Worm (Caenorhabditis elegans) whole organism, L1 larva: ENCODE results near the gene dyf-3.
A peak's percentile ranks its signal among the peaks of the same experiment; 100 is the strongest.
"Not testable (repeated sequence)": the region's sequence is repeated elsewhere in the genome, so short reads cannot be mapped to it uniquely, and the experiment has no call there.

Experiments
- C34B4.2 ChIP-seq: sonication (generic microtip); optimal IDR thresholded peaks from 2 replicates; lab custom pipeline; 2017; ENCODE audit warnings: mild to moderate bottlenecking, missing genetic modification characterization, missing compliant biosample characterization
- aha-1 ChIP-seq: fragments of 150-350 bp; optimal IDR thresholded peaks from 2 replicates; lab custom pipeline; 2014; ENCODE audit warnings: missing biosample characterization, missing genetic modification characterization
- aly-2 ChIP-seq: fragments of 150-350 bp; optimal IDR thresholded peaks from 2 replicates; lab custom pipeline; 2014; ENCODE audit warnings: missing biosample characterization, missing genetic modification characterization
- ama-1 ChIP-seq: fragments of 150-350 bp; optimal IDR thresholded peaks from 2 replicates; lab custom pipeline; 2014
- blmp-1 ChIP-seq: fragments of 150-350 bp; optimal IDR thresholded peaks from 2 replicates; lab custom pipeline; 2014; ENCODE audit warnings: missing biosample characterization, missing genetic modification characterization
- ceh-8 ChIP-seq: fragments of 200-800 bp; sonication (Bioruptor generic); optimal IDR thresholded peaks from 2 replicates; lab custom pipeline; 2018; ENCODE audit warnings: mild to moderate bottlenecking, missing genetic modification characterization, moderate library complexity, missing compliant biosample characterization
- ceh-82 ChIP-seq, 3 experiments: fragments of 150-350 bp in 1 of 3; sonication (generic microtip) in 2 of 3; optimal IDR thresholded peaks; 2 replicates each; lab custom pipeline; 2014 to 2017; ENCODE audit warnings: missing biosample characterization in 3 of 3, missing genetic modification characterization in 3 of 3
- ceh-88 ChIP-seq: fragments of 200-800 bp; sonication (Bioruptor generic); IDR thresholded peaks from 2 replicates; pipeline ENCODE4 v1.3.6; 2022; ENCODE audit warnings: missing genetic modification characterization, missing compliant biosample characterization
- ceh-90 ChIP-seq: sonication (generic microtip); optimal IDR thresholded peaks from 2 replicates; lab custom pipeline; 2016; ENCODE audit warnings: missing genetic modification characterization, missing compliant biosample characterization
- dpl-1 ChIP-seq, 3 experiments: fragments of 150-350 bp in 2 of 3; sonication (generic microtip) in 1 of 3; optimal IDR thresholded peaks; 2 replicates each; lab custom pipeline; 2014 to 2017; ENCODE audit warnings: missing biosample characterization in 3 of 3, missing genetic modification characterization in 3 of 3, missing genetic modification reagents in 3 of 3
- dsc-1 ChIP-seq: sonication (generic microtip); optimal IDR thresholded peaks from 2 replicates; lab custom pipeline; 2016; ENCODE audit warnings: mild to moderate bottlenecking, missing genetic modification characterization, missing compliant biosample characterization
- efl-1 ChIP-seq, 4 experiments: fragments of 150-350 bp; optimal IDR thresholded peaks in 3 of 4; peaks in 1 of 4; 1 replicate in 1 of 4; 2 replicates in 3 of 4; lab custom pipeline; 2014; ENCODE audit warnings: missing biosample characterization in 2 of 4, missing genetic modification characterization in 2 of 4, missing genetic modification reagents in 2 of 4
- efl-3 ChIP-seq: fragments of 200-800 bp; sonication (Bioruptor generic); optimal IDR thresholded peaks from 2 replicates; lab custom pipeline; 2018; ENCODE audit warnings: mild to moderate bottlenecking, missing genetic modification characterization, missing compliant biosample characterization
- elt-2 ChIP-seq: sonication (generic microtip); optimal IDR thresholded peaks from 2 replicates; lab custom pipeline; 2016; ENCODE audit warnings: missing genetic modification characterization, mild to moderate bottlenecking, inconsistent platforms, missing compliant biosample characterization, missing genetic modification reagents
- elt-3 ChIP-seq, 6 experiments: fragments of 150-350 bp in 1 of 6; sonication (generic microtip); optimal IDR thresholded peaks; 2 replicates each; lab custom pipeline; 2017 to 2018; ENCODE audit warnings: missing biosample characterization in 6 of 6, missing genetic modification characterization in 6 of 6, inconsistent platforms in 1 of 6
- ets-5 ChIP-seq: fragments of 200-800 bp; sonication (Bioruptor generic); IDR thresholded peaks from 2 replicates; pipeline ENCODE4 v1.3.6; 2022; ENCODE audit warnings: missing genetic modification characterization, missing compliant biosample characterization
- fkh-10 ChIP-seq: sonication (generic microtip); optimal IDR thresholded peaks from 2 replicates; lab custom pipeline; 2017; ENCODE audit warnings: missing biosample characterization, missing genetic modification reagents, missing genetic modification characterization
- fkh-8 ChIP-seq: sonication (generic microtip); optimal IDR thresholded peaks from 2 replicates; lab custom pipeline; 2016; ENCODE audit warnings: mild to moderate bottlenecking, missing genetic modification characterization, missing compliant biosample characterization
- irx-1 ChIP-seq: sonication (generic microtip); optimal IDR thresholded peaks from 2 replicates; lab custom pipeline; 2016; ENCODE audit warnings: missing genetic modification characterization, missing compliant biosample characterization
- isw-1 ChIP-seq: fragments of 200-800 bp; sonication (Bioruptor generic); IDR thresholded peaks from 2 replicates; pipeline ENCODE4 v1.3.6; 2022; ENCODE audit warnings: missing genetic modification characterization, missing compliant biosample characterization
- lin-14 ChIP-seq: fragments of 200-800 bp; sonication (Bioruptor generic); optimal IDR thresholded peaks from 2 replicates; lab custom pipeline; 2018; ENCODE audit warnings: mild to moderate bottlenecking, missing genetic modification characterization, moderate library complexity, missing compliant biosample characterization
- lin-15B ChIP-seq: fragments of 150-350 bp; sonication (generic microtip); optimal IDR thresholded peaks from 3 replicates; lab custom pipeline; 2014; ENCODE audit warnings: missing biosample characterization, missing genetic modification characterization
- lir-3 ChIP-seq: sonication (generic microtip); optimal IDR thresholded peaks from 2 replicates; lab custom pipeline; 2016; ENCODE audit warnings: mild to moderate bottlenecking, missing genetic modification characterization, moderate library complexity, missing compliant biosample characterization; ENCODE audit not compliant: poor library complexity
- mep-1 ChIP-seq: fragments of 150-350 bp; optimal IDR thresholded peaks from 2 replicates; lab custom pipeline; 2014; ENCODE audit warnings: missing biosample characterization, missing genetic modification characterization
- nhr-12 ChIP-seq: sonication (generic microtip); optimal IDR thresholded peaks from 2 replicates; lab custom pipeline; 2017; ENCODE audit warnings: missing biosample characterization, missing genetic modification characterization
- nhr-20 ChIP-seq: sonication (generic microtip); optimal IDR thresholded peaks from 2 replicates; lab custom pipeline; 2016; ENCODE audit warnings: mild to moderate bottlenecking, missing genetic modification characterization, missing compliant biosample characterization
- nhr-237 ChIP-seq: fragments of 150-350 bp; optimal IDR thresholded peaks from 2 replicates; lab custom pipeline; 2014; ENCODE audit warnings: missing biosample characterization, missing genetic modification characterization
- nhr-77 ChIP-seq: fragments of 150-350 bp; optimal IDR thresholded peaks from 2 replicates; lab custom pipeline; 2014; ENCODE audit warnings: missing biosample characterization, missing genetic modification characterization
- nhr-84 ChIP-seq: sonication (generic microtip); optimal IDR thresholded peaks from 2 replicates; lab custom pipeline; 2017; ENCODE audit warnings: missing biosample characterization, missing genetic modification characterization
- nhr-90 ChIP-seq: sonication (generic microtip); optimal IDR thresholded peaks from 2 replicates; lab custom pipeline; 2016; ENCODE audit warnings: mild to moderate bottlenecking, missing genetic modification characterization, missing compliant biosample characterization; ENCODE audit not compliant: poor library complexity
- pax-3 ChIP-seq: fragments of 200-800 bp; sonication (Bioruptor generic); optimal IDR thresholded peaks from 2 replicates; lab custom pipeline; 2018; ENCODE audit warnings: mild to moderate bottlenecking, missing genetic modification characterization, moderate library complexity, missing compliant biosample characterization
- pqm-1 ChIP-seq: sonication (generic microtip); optimal IDR thresholded peaks from 3 replicates; lab custom pipeline; 2017; ENCODE audit warnings: missing biosample characterization, missing genetic modification characterization
- rnt-1 ChIP-seq: sonication (generic microtip); optimal IDR thresholded peaks from 2 replicates; lab custom pipeline; 2016; ENCODE audit warnings: mild to moderate bottlenecking, missing genetic modification characterization, moderate library complexity, missing compliant biosample characterization
- skn-1 ChIP-seq: fragments of 150-350 bp; optimal IDR thresholded peaks from 2 replicates; lab custom pipeline; 2014; ENCODE audit warnings: missing biosample characterization, missing genetic modification characterization
- snpc-4 ChIP-seq: fragments of 150-350 bp; optimal IDR thresholded peaks from 2 replicates; lab custom pipeline; 2014; ENCODE audit warnings: missing biosample characterization, missing genetic modification characterization
- sptf-1 ChIP-seq: fragments of 150-350 bp; optimal IDR thresholded peaks from 2 replicates; lab custom pipeline; 2014; ENCODE audit warnings: missing biosample characterization, missing genetic modification characterization
- sup-37 ChIP-seq: fragments of 200-800 bp; sonication (Bioruptor generic); optimal IDR thresholded peaks from 2 replicates; lab custom pipeline; 2018; ENCODE audit warnings: mild to moderate bottlenecking, missing genetic modification characterization, missing compliant biosample characterization
- swsn-7 ChIP-seq: sonication (generic microtip); optimal IDR thresholded peaks from 2 replicates; lab custom pipeline; 2016; ENCODE audit warnings: missing genetic modification characterization, missing compliant biosample characterization
- tlp-1 ChIP-seq: fragments of 150-350 bp; optimal IDR thresholded peaks from 2 replicates; lab custom pipeline; 2014; ENCODE audit warnings: missing biosample characterization, missing genetic modification characterization
- unc-62 ChIP-seq: fragments of 150-350 bp; optimal IDR thresholded peaks from 2 replicates; lab custom pipeline; 2014; ENCODE audit warnings: missing biosample characterization, missing genetic modification reagents, missing genetic modification characterization
- unc-86 ChIP-seq: sonication (generic microtip); optimal IDR thresholded peaks from 2 replicates; lab custom pipeline; 2016; ENCODE audit warnings: missing genetic modification characterization, missing compliant biosample characterization
- xbp-1 ChIP-seq: sonication (generic microtip); optimal IDR thresholded peaks from 2 replicates; lab custom pipeline; 2016; ENCODE audit warnings: missing genetic modification characterization, missing compliant biosample characterization
- zag-1 ChIP-seq: fragments of 150-350 bp; optimal IDR thresholded peaks from 2 replicates; lab custom pipeline; 2014; ENCODE audit warnings: missing biosample characterization, missing genetic modification characterization
- zip-4 ChIP-seq: fragments of 200-800 bp; sonication (Bioruptor generic); optimal IDR thresholded peaks from 2 replicates; lab custom pipeline; 2018; ENCODE audit warnings: mild to moderate bottlenecking, missing genetic modification characterization, moderate library complexity, missing compliant biosample characterization

Gene dyf-3

ce11 chrIV:3389999-3390398 lies 9.0 kb downstream of the dyf-3 start, which contains the start of gene B0546.5:
TSS of gene B0546.5 (minus strand) at chrIV:3390099.
- not testable (repeated sequence) for TF ChIP-seq ets-5 (GFP tag; lab: Robert Waterston, UW); rnt-1 (tag; lab: Kevin White, UChicago); elt-3 (tag; optimal IDR thresholded peaks at IDR 0.05; lab: Kevin White, UChicago)
- TF ChIP-seq, all 84 proteins: peak for 0; not testable (repeated sequence) for 84

ce11 chrIV:3386504-3387290 lies 12.3 kb downstream of the dyf-3 start:
- TF ChIP-seq efl-1 (optimal IDR thresholded peaks at IDR 0.05; lab: Kevin White, UChicago) (no peak), efl-1 (GFP tag; optimal IDR thresholded peaks at IDR 0.05 in 1 of 2; lab: Kevin White, UChicago) (no peak), nhr-90 (tag; lab: Kevin White, UChicago) (peak; percentile 28), ama-1 (lab: Kevin White, UChicago) (peak; percentile 18)
- TF ChIP-seq, all 84 proteins: peak for 2

- no peak for TF ChIP-seq tlp-1 (tag; lab: Kevin White, UChicago)
- TF ChIP-seq nhr-237 (tag; lab: Kevin White, UChicago) = no peak
- peak; percentile 65 for TF ChIP-seq swsn-7 (tag; lab: Kevin White, UChicago)
- TF ChIP-seq lin-14 (GFP tag; lab: Kevin White, UChicago) = peak; percentile 60
- TF ChIP-seq efl-3 (GFP tag; lab: Kevin White, UChicago) = no peak
- TF ChIP-seq skn-1 (tag; lab: Kevin White, UChicago) = peak; percentile 57
- TF ChIP-seq snpc-4 (tag; lab: Kevin White, UChicago) = peak; percentile 26
- peak; percentile 49 for TF ChIP-seq mep-1 (tag; lab: Kevin White, UChicago)
- peak; percentile 14 for TF ChIP-seq elt-2 (tag; lab: Kevin White, UChicago)
- TF ChIP-seq fkh-8 (tag; lab: Kevin White, UChicago) = peak; percentile 59
- peak; percentile 45 for TF ChIP-seq nhr-77 (tag; lab: Kevin White, UChicago)
- peak; percentile 12 for TF ChIP-seq pax-3 (tag; lab: Kevin White, UChicago)
- peak; percentile 66 for TF ChIP-seq nhr-20
- peak; percentile 20 for TF ChIP-seq aly-2 (tag; lab: Kevin White, UChicago)
- TF ChIP-seq unc-62 = no peak
- TF ChIP-seq pqm-1 = no peak
- peak; percentile 60 for TF ChIP-seq unc-86 (tag; lab: Kevin White, UChicago)
- peak; percentile 65 for TF ChIP-seq xbp-1 (tag; lab: Kevin White, UChicago)
- TF ChIP-seq ceh-8 (GFP tag; lab: Kevin White, UChicago) = peak; percentile 48
- no peak for TF ChIP-seq irx-1 (tag; lab: Kevin White, UChicago)
- no peak for TF ChIP-seq nhr-12 (tag; lab: Kevin White, UChicago)
- peak; percentile 10; the same call in 1 of the 2 replicates for TF ChIP-seq ceh-88 (GFP tag; lab: Robert Waterston, UW)
- TF ChIP-seq ceh-90 = no peak
- TF ChIP-seq nhr-84 = no peak
- peak; percentile 14 for TF ChIP-seq dsc-1 (tag; lab: Kevin White, UChicago)
- TF ChIP-seq C34B4.2 (tag; lab: Kevin White, UChicago) = no peak
- peak; percentile 28 for TF ChIP-seq sup-37 (GFP tag; lab: Kevin White, UChicago)
- TF ChIP-seq isw-1 = peak; percentile 37; the same call in 1 of the 2 replicates
- no peak for TF ChIP-seq zip-4 (GFP tag; lab: Kevin White, UChicago)
- TF ChIP-seq ceh-82 (tag; optimal IDR thresholded peaks at IDR 0.05; lab: Kevin White, UChicago) = peak; percentile 21 to 74 (median 32)
- peak; percentile 21 for TF ChIP-seq fkh-10 (GFP tag; lab: Kevin White, UChicago)
- TF ChIP-seq lin-15B = peak; percentile 61
- TF ChIP-seq dpl-1 (GFP tag; optimal IDR thresholded peaks at IDR 0.05; lab: Kevin White, UChicago) = peak; percentile 90 to 94 (median 91)
- peak; percentile 27 for TF ChIP-seq blmp-1 (tag; lab: Kevin White, UChicago)
- no peak for TF ChIP-seq zag-1 (tag; lab: Kevin White, UChicago)
- TF ChIP-seq nhr-90 (tag; lab: Kevin White, UChicago) = peak; percentile 41
- no peak for TF ChIP-seq sptf-1 (tag; lab: Kevin White, UChicago)
- no peak for TF ChIP-seq aha-1 (tag; lab: Kevin White, UChicago)
- TF ChIP-seq lir-3 (tag; lab: Kevin White, UChicago) = peak; percentile 36
Observed at ce11 chrIV:3385337-3386215, 13.5 kb downstream of the dyf-3 start, which contains the start of gene mai-2. TSS of gene mai-2 (plus strand) at chrIV:3385910.
